Worm (Caenorhabditis elegans) whole organism, L4 larva: Measurements from ENCODE around the gene C18H7.6.

Experiments
- ZK546.5 ChIP-seq, 2 experiments: sonication (generic microtip); optimal IDR thresholded peaks; 2 replicates each; lab custom pipeline; 2017; ENCODE audit warnings: missing biosample characterization in 2 of 2, missing genetic modification characterization in 2 of 2
- ceh-82 ChIP-seq: sonication (generic microtip); optimal IDR thresholded peaks from 2 replicates; lab custom pipeline; 2017; ENCODE audit warnings: missing biosample characterization, missing genetic modification characterization
- ces-1 ChIP-seq: fragments of 150-350 bp; sonication (generic microtip); optimal IDR thresholded peaks from 4 replicates; lab custom pipeline; 2014; ENCODE audit warnings: missing biosample characterization, missing genetic modification reagents, missing genetic modification characterization
- cey-2 ChIP-seq: sonication (generic microtip); optimal IDR thresholded peaks from 3 replicates; lab custom pipeline; 2017; ENCODE audit warnings: missing genetic modification characterization, mild to moderate bottlenecking, missing compliant biosample characterization, antibody characterized with exemption, borderline replicate concordance; ENCODE audit not compliant: insufficient read depth
- daf-19 ChIP-seq: fragments of 200-800 bp; sonication (Bioruptor generic); conservative IDR thresholded peaks from 2 replicates; pipeline ENCODE4 v1.3.6; 2022; ENCODE audit warnings: missing genetic modification characterization, missing compliant biosample characterization
- egl-27 ChIP-seq: sonication (generic microtip); optimal IDR thresholded peaks from 3 replicates; lab custom pipeline; 2017; ENCODE audit warnings: missing biosample characterization, missing genetic modification reagents, missing genetic modification characterization
- nhr-111 ChIP-seq: fragments of 200-800 bp; sonication (Bioruptor generic); optimal IDR thresholded peaks from 2 replicates; lab custom pipeline; 2018; ENCODE audit warnings: mild to moderate bottlenecking, missing genetic modification characterization, missing compliant biosample characterization
- nhr-76 ChIP-seq: fragments of 150-350 bp; optimal IDR thresholded peaks from 2 replicates; lab custom pipeline; 2014; ENCODE audit warnings: missing biosample characterization, missing genetic modification characterization
- pha-4 ChIP-seq, 2 experiments: fragments of 150-350 bp in 1 of 2; fragments of 200-800 bp in 1 of 2; sonication (Bioruptor generic) in 1 of 2; IDR thresholded peaks in 1 of 2; optimal IDR thresholded peaks in 1 of 2; 2 replicates each; pipeline versions ENCODE4 v1.3.6 to Lab custom; 2014 to 2022; ENCODE audit warnings: missing genetic modification characterization in 2 of 2, missing genetic modification reagents in 2 of 2, missing biosample characterization in 1 of 2, missing compliant biosample characterization in 1 of 2
- spr-3 ChIP-seq: fragments of 200-800 bp; sonication (Bioruptor generic); optimal IDR thresholded peaks from 2 replicates; lab custom pipeline; 2018; ENCODE audit warnings: mild to moderate bottlenecking, missing genetic modification characterization, missing compliant biosample characterization
- unc-130 ChIP-seq: sonication (generic microtip); optimal IDR thresholded peaks from 2 replicates; lab custom pipeline; 2016; ENCODE audit warnings: missing genetic modification reagents, missing genetic modification characterization, missing compliant biosample characterization
- zag-1 ChIP-seq: fragments of 150-350 bp; optimal IDR thresholded peaks from 2 replicates; lab custom pipeline; 2014; ENCODE audit warnings: missing biosample characterization, missing genetic modification characterization
- ztf-11 ChIP-seq: fragments of 150-350 bp; optimal IDR thresholded peaks from 2 replicates; lab custom pipeline; 2014; ENCODE audit warnings: missing biosample characterization, missing genetic modification characterization

DNA sequence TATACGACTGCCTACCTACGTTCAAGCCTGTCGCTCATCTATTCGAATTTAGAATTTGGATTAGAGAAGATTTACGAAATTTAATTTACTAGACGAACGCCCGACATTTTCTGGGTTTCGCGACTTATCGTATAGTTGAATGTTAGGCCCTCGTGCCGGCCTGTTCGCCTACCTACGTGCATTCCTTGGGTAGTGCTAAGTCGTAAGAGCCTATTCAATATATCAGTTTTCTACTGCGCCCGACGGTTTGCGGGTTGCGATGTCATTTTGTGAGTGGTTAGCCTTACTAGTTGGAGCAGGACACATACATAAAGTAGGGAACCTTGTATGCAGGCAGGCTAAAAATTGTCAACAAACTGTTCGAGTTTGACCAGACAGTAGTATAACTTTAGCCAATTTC, 30.7 kb upstream of the C18H7.6 start:
- TF ChIP-seq nhr-76 (no peak), unc-130 (GFP tag; lab: Kevin White, UChicago) (no peak), ZK546.5 (tag; optimal IDR thresholded peaks at IDR 0.05; lab: Kevin White, UChicago) (no peak), spr-3 (GFP tag; lab: Kevin White, UChicago) (no peak), ceh-82 (no peak), nhr-111 (GFP tag; lab: Kevin White, UChicago) (no peak), ces-1 (GFP tag; lab: Kevin White, UChicago) (no peak), egl-27 (tag; lab: Kevin White, UChicago) (no peak), pha-4 (GFP tag; IDR thresholded peaks at IDR 0.05; lab: Robert Waterston, UW) (no peak), pha-4 (tag; optimal IDR thresholded peaks at IDR 0.05; lab: Kevin White, UChicago) (no peak), ztf-11 (tag; lab: Kevin White, UChicago) (no peak), cey-2 (tag; lab: Kevin White, UChicago) (no peak), daf-19 (GFP tag; lab: Robert Waterston, UW) (no peak), zag-1 (tag; lab: Kevin White, UChicago) (no peak)
